Fruit fly (Drosophila melanogaster) whole organism, embryonic: ENCODE results near the gene RpS20.
A peak's percentile ranks its signal among the peaks of the same experiment; 100 is the strongest.

ENCODE experiments used
- Atf6 ChIP-seq: fragments of 200-800 bp; sonication (Bioruptor generic); IDR thresholded peaks from 2 replicates; pipeline ENCODE4 v1.3.6; 2022; ENCODE audit warnings: missing biosample characterization, missing genetic modification characterization
- Bteb2 ChIP-seq: fragments of 200-800 bp; sonication (Bioruptor generic); optimal IDR thresholded peaks from 2 replicates; lab custom pipeline; 2016; ENCODE audit warnings: missing biosample characterization, missing genetic modification characterization
- CG10267 ChIP-seq: fragments of 200-800 bp; sonication (Bioruptor generic); optimal IDR thresholded peaks from 2 replicates; lab custom pipeline; 2018; ENCODE audit warnings: missing biosample characterization, mild to moderate bottlenecking, missing genetic modification characterization, moderate library complexity
- CG10321 ChIP-seq: fragments of 200-800 bp; sonication (Bioruptor generic); IDR thresholded peaks from 2 replicates; pipeline ENCODE4 v1.3.6; 2022; ENCODE audit warnings: missing biosample characterization, missing genetic modification characterization
- CG10654 ChIP-seq: fragments of 200-800 bp; sonication (Bioruptor generic); optimal IDR thresholded peaks from 2 replicates; lab custom pipeline; 2016; ENCODE audit warnings: missing biosample characterization, missing genetic modification characterization
- CG12236 ChIP-seq: fragments of 200-800 bp; sonication (Bioruptor generic); optimal IDR thresholded peaks from 2 replicates; lab custom pipeline; 2016; ENCODE audit warnings: missing biosample characterization, missing genetic modification characterization
- CG12744 ChIP-seq: fragments of 200-800 bp; sonication (Bioruptor generic); optimal IDR thresholded peaks from 2 replicates; lab custom pipeline; 2016; ENCODE audit warnings: missing biosample characterization, missing genetic modification characterization
- CG12942 ChIP-seq: fragments of 200-800 bp; sonication (Bioruptor generic); optimal IDR thresholded peaks from 3 replicates; lab custom pipeline; 2016; ENCODE audit warnings: missing biosample characterization, missing genetic modification characterization
- CG13775 ChIP-seq: fragments of 200-800 bp; sonication (Bioruptor generic); optimal IDR thresholded peaks from 3 replicates; lab custom pipeline; 2017; ENCODE audit warnings: missing biosample characterization, mild to moderate bottlenecking, missing genetic modification characterization
- CG15514 ChIP-seq: fragments of 200-800 bp; sonication (Bioruptor generic); optimal IDR thresholded peaks from 3 replicates; lab custom pipeline; 2017; ENCODE audit warnings: missing biosample characterization, missing genetic modification characterization, mild to moderate bottlenecking, moderate library complexity, missing genetic modification reagents
- CG16779 ChIP-seq: fragments of 200-800 bp; sonication (Bioruptor generic); IDR thresholded peaks from 2 replicates; pipeline ENCODE4 v1.3.6; 2022; ENCODE audit warnings: missing biosample characterization, missing genetic modification characterization
- CG31388 ChIP-seq: fragments of 200-800 bp; sonication (Bioruptor generic); optimal IDR thresholded peaks from 2 replicates; lab custom pipeline; 2016; ENCODE audit warnings: missing biosample characterization, missing genetic modification characterization
- CG3163 ChIP-seq: fragments of 200-800 bp; sonication (Bioruptor generic); optimal IDR thresholded peaks from 3 replicates; lab custom pipeline; 2016; ENCODE audit warnings: missing biosample characterization, missing genetic modification characterization
- CG32532 ChIP-seq: fragments of 200-800 bp; sonication (Bioruptor generic); IDR thresholded peaks from 2 replicates; pipeline ENCODE4 v1.3.6; 2022; ENCODE audit warnings: missing biosample characterization, missing genetic modification characterization
- CG3838 ChIP-seq: fragments of 200-800 bp; sonication (Bioruptor generic); optimal IDR thresholded peaks from 3 replicates; lab custom pipeline; 2016; ENCODE audit warnings: missing biosample characterization, missing genetic modification characterization
- CG6683 ChIP-seq: fragments of 200-800 bp; sonication (Bioruptor generic); optimal IDR thresholded peaks from 2 replicates; lab custom pipeline; 2017; ENCODE audit warnings: missing biosample characterization, mild to moderate bottlenecking, missing genetic modification characterization, missing genetic modification reagents
- CG7745 ChIP-seq: fragments of 200-800 bp; sonication (Bioruptor generic); optimal IDR thresholded peaks from 2 replicates; lab custom pipeline; 2018; ENCODE audit warnings: missing biosample characterization, mild to moderate bottlenecking, missing genetic modification characterization, moderate library complexity
- CG7987 ChIP-seq: fragments of 200-800 bp; sonication (Bioruptor generic); optimal IDR thresholded peaks from 2 replicates; lab custom pipeline; 2018; ENCODE audit warnings: missing biosample characterization, mild to moderate bottlenecking, missing genetic modification characterization, moderate library complexity
- CG8290 ChIP-seq, 3 experiments: fragments of 200-800 bp; sonication (Bioruptor generic); optimal IDR thresholded peaks; 2 replicates each; lab custom pipeline; 2016 to 2019; ENCODE audit warnings: missing biosample characterization in 3 of 3, missing genetic modification characterization in 3 of 3, mild to moderate bottlenecking in 2 of 3, moderate library complexity in 1 of 3
- CG8388 ChIP-seq: fragments of 200-800 bp; sonication (Bioruptor generic); optimal IDR thresholded peaks from 2 replicates; lab custom pipeline; 2019; ENCODE audit warnings: missing biosample characterization, mild to moderate bottlenecking, missing genetic modification characterization, moderate library complexity
- CG9215 ChIP-seq: fragments of 200-800 bp; sonication (Bioruptor generic); IDR thresholded peaks from 2 replicates; pipeline ENCODE4 v1.3.6; 2022; ENCODE audit warnings: missing biosample characterization, missing genetic modification characterization
- CHES-1-like ChIP-seq: fragments of 200-800 bp; sonication (Bioruptor generic); optimal IDR thresholded peaks from 2 replicates; lab custom pipeline; 2016; ENCODE audit warnings: missing biosample characterization, missing genetic modification characterization
- E2f2 ChIP-seq: fragments of 200-800 bp; sonication (Bioruptor generic); IDR thresholded peaks from 2 replicates; pipeline ENCODE4 v1.3.6; 2022; ENCODE audit warnings: missing biosample characterization, missing genetic modification characterization
- Hr39 ChIP-seq: fragments of >200 bp; optimal IDR thresholded peaks from 2 replicates; lab custom pipeline; 2017
- Hr51 ChIP-seq, 2 experiments: fragments of 200-800 bp; sonication (Bioruptor generic); optimal IDR thresholded peaks; 2 replicates in 1 of 2; 3 replicates in 1 of 2; lab custom pipeline; 2016 to 2018; ENCODE audit warnings: missing biosample characterization in 2 of 2, missing genetic modification characterization in 2 of 2, mild to moderate bottlenecking in 1 of 2, moderate library complexity in 1 of 2
- Hsf ChIP-seq: fragments of 200-800 bp; sonication (Bioruptor generic); optimal IDR thresholded peaks from 3 replicates; lab custom pipeline; 2016; ENCODE audit warnings: missing biosample characterization, missing genetic modification characterization
- MBD-R2 ChIP-seq: fragments of 200-800 bp; sonication (Bioruptor generic); IDR thresholded peaks from 2 replicates; pipeline ENCODE4 v1.3.6; 2022; ENCODE audit warnings: missing biosample characterization, missing genetic modification characterization
- Optix ChIP-seq: fragments of 200-800 bp; sonication (Bioruptor generic); IDR thresholded peaks from 3 replicates; pipeline ENCODE4 v1.3.6; 2022; ENCODE audit warnings: missing biosample characterization, missing genetic modification characterization
- al ChIP-seq: fragments of 200-800 bp; sonication (Bioruptor generic); IDR thresholded peaks from 2 replicates; pipeline ENCODE4 v1.3.6; 2022; ENCODE audit warnings: missing biosample characterization, missing genetic modification characterization
- crp ChIP-seq, 2 experiments: fragments of 200-800 bp; sonication (Bioruptor generic); optimal IDR thresholded peaks; 2 replicates in 1 of 2; 3 replicates in 1 of 2; lab custom pipeline; 2017; ENCODE audit warnings: missing biosample characterization in 2 of 2, missing genetic modification characterization in 2 of 2, mild to moderate bottlenecking in 1 of 2, moderate library complexity in 1 of 2
- dan ChIP-seq: fragments of 200-800 bp; sonication (Bioruptor generic); IDR thresholded peaks from 2 replicates; pipeline ENCODE4 v1.3.6; 2022; ENCODE audit warnings: missing biosample characterization, missing genetic modification characterization
- dati ChIP-seq: fragments of 200-800 bp; sonication (Bioruptor generic); IDR thresholded peaks from 2 replicates; pipeline ENCODE4 v1.3.6; 2022; ENCODE audit warnings: missing biosample characterization, missing genetic modification characterization
- ewg ChIP-seq: fragments of 200-800 bp; sonication (Bioruptor generic); optimal IDR thresholded peaks from 3 replicates; lab custom pipeline; 2017; ENCODE audit warnings: mild to moderate bottlenecking, missing biosample characterization, missing genetic modification reagents, missing genetic modification characterization
- eyg ChIP-seq: fragments of 200-800 bp; sonication (Bioruptor generic); optimal IDR thresholded peaks from 3 replicates; lab custom pipeline; 2016; ENCODE audit warnings: missing biosample characterization, missing genetic modification characterization
- fd102C ChIP-seq: fragments of 200-800 bp; sonication (Bioruptor generic); optimal IDR thresholded peaks from 2 replicates; lab custom pipeline; 2018; ENCODE audit warnings: missing biosample characterization, mild to moderate bottlenecking, missing genetic modification characterization, moderate library complexity
- gcm2 ChIP-seq: fragments of 200-800 bp; sonication (Bioruptor generic); optimal IDR thresholded peaks from 2 replicates; lab custom pipeline; 2016; ENCODE audit warnings: missing biosample characterization, missing genetic modification characterization
- gem ChIP-seq: fragments of 200-800 bp; sonication (Bioruptor generic); optimal IDR thresholded peaks from 2 replicates; lab custom pipeline; 2019; ENCODE audit warnings: missing biosample characterization, mild to moderate bottlenecking, missing genetic modification characterization, moderate library complexity
- grn ChIP-seq: fragments of 200-800 bp; sonication (Bioruptor generic); optimal IDR thresholded peaks from 3 replicates; lab custom pipeline; 2017; ENCODE audit warnings: missing biosample characterization, missing genetic modification characterization
- gsb-n ChIP-seq: fragments of 200-800 bp; sonication (Bioruptor generic); optimal IDR thresholded peaks from 3 replicates; lab custom pipeline; 2018; ENCODE audit warnings: missing biosample characterization, mild to moderate bottlenecking, missing genetic modification characterization
- h ChIP-seq: fragments of >200 bp; optimal IDR thresholded peaks from 2 replicates; lab custom pipeline; 2017
- her ChIP-seq: fragments of 200-800 bp; sonication (Bioruptor generic); optimal IDR thresholded peaks from 2 replicates; lab custom pipeline; 2016; ENCODE audit warnings: missing biosample characterization, missing genetic modification characterization
- jumu ChIP-seq: fragments of 200-800 bp; sonication (Bioruptor generic); optimal IDR thresholded peaks from 3 replicates; lab custom pipeline; 2016; ENCODE audit warnings: missing biosample characterization, missing genetic modification characterization
- lmd ChIP-seq: fragments of 200-800 bp; sonication (Bioruptor generic); IDR thresholded peaks from 2 replicates; pipeline ENCODE4 v1.3.6; 2022; ENCODE audit warnings: missing biosample characterization, missing genetic modification characterization
- lola ChIP-seq, 3 experiments: fragments of >200 bp in 2 of 3; fragments of 200-800 bp in 1 of 3; sonication (Bioruptor generic) in 1 of 3; optimal IDR thresholded peaks; 2 replicates each; lab custom pipeline; 2017 to 2019; ENCODE audit warnings: missing biosample characterization in 3 of 3, missing genetic modification characterization in 3 of 3, mild to moderate bottlenecking in 1 of 3, moderate library complexity in 1 of 3
- nau ChIP-seq: fragments of 200-800 bp; sonication (Bioruptor generic); optimal IDR thresholded peaks from 3 replicates; lab custom pipeline; 2017; ENCODE audit warnings: missing biosample characterization, mild to moderate bottlenecking, missing genetic modification characterization, missing genetic modification reagents
- pzg ChIP-seq: fragments of 200-800 bp; sonication (Bioruptor generic); optimal IDR thresholded peaks from 3 replicates; lab custom pipeline; 2018; ENCODE audit warnings: missing biosample characterization, mild to moderate bottlenecking, missing genetic modification characterization, moderate library complexity
- ttk ChIP-seq: fragments of 200-800 bp; sonication (Bioruptor generic); IDR thresholded peaks from 2 replicates; pipeline ENCODE4 v2.1.2; 2022; ENCODE audit warnings: missing biosample characterization, missing genetic modification characterization
- twi ChIP-seq: fragments of 200-800 bp; optimal IDR thresholded peaks from 2 replicates; lab custom pipeline; 2019; ENCODE audit warnings: missing biosample characterization, mild to moderate bottlenecking, missing genetic modification characterization, moderate library complexity
- unc-4 ChIP-seq: fragments of 200-800 bp; sonication (Bioruptor generic); IDR thresholded peaks from 2 replicates; pipeline ENCODE4 v1.3.6; 2022; ENCODE audit warnings: missing biosample characterization, missing genetic modification characterization; ENCODE audit not compliant: partially characterized antibody
- yki ChIP-seq: fragments of >200 bp; optimal IDR thresholded peaks from 3 replicates; lab custom pipeline; 2018

The RpS20 gene

DNA sequence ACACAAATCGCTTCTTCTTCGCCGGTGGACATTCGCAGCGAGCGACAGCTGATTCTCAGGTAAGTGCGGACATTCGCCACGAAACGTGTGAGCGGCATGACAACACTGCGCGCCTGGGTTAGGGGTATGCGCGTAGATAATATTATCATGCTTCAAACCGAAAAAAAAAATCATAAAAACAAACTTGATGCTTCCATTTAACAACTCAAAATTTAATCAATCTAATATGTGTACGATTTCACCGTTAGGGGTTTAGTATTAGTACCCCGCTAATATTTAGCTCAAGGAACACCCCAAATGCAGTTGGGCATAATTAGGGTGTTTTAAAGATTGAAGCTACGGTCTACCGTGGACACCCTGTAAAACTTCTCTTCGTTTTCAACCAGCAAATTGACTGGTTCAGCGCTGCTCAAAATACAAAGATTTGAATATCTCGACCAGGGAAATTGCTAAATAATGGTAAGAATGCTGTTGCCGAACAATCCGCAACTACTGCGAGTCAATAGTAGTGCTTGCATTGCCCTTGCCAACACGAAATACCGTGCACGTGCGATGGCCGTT is at the start of gene RpS20, which contains the start of gene CG17271 (continued):
- peak; percentile 88 for TF ChIP-seq Atf6 (GFP tag; lab: Robert Waterston, UW)
- TF ChIP-seq dati (GFP tag; lab: Robert Waterston, UW) = peak; percentile 70
- TF ChIP-seq CG10321 = peak; percentile 42; the same call in 1 of the 2 replicates
- peak; percentile 73 for TF ChIP-seq E2f2 (GFP tag; lab: Robert Waterston, UW)
- peak; percentile 76 for TF ChIP-seq CG6683
- peak; percentile 86 for TF ChIP-seq CG3163
- TF ChIP-seq al (GFP tag; lab: Robert Waterston, UW) = peak; percentile 89
- peak; percentile 82 for TF ChIP-seq nau (GFP tag; lab: Kevin White, UChicago)
- TF ChIP-seq CG16779 (GFP tag; lab: Robert Waterston, UW) = peak; percentile 74; the same call in 1 of the 2 replicates
- TF ChIP-seq her (GFP tag; lab: Kevin White, UChicago) = peak; percentile 92
- peak; percentile 94 for TF ChIP-seq CG15514
- peak; percentile 93 for TF ChIP-seq MBD-R2 (GFP tag; lab: Robert Waterston, UW)
- TF ChIP-seq CG9215 (GFP tag; lab: Robert Waterston, UW) = peak; percentile 89
- peak; percentile 94 for TF ChIP-seq gem (tag; lab: Kevin White, UChicago)
- 0 out of 2 replicates have a peak, but pooled peaks have one; percentile 16 for TF ChIP-seq unc-4 (GFP tag; lab: Robert Waterston, UW)
- peak; percentile 88 for TF ChIP-seq CG10267 (tag; lab: Kevin White, UChicago)
- peak; percentile 94 for TF ChIP-seq CG10654 (GFP tag; lab: Kevin White, UChicago)
- TF ChIP-seq yki (lab: Kevin White, UChicago) = peak; percentile 85
- no peak for TF ChIP-seq CG7745 (tag; lab: Kevin White, UChicago)
- TF ChIP-seq CG32532 = peak; percentile 94
- peak; percentile 85; the same call in 2 of the 3 replicates for TF ChIP-seq Optix
- TF ChIP-seq fd102C (GFP tag; lab: Kevin White, UChicago) = peak; percentile 73
- peak; percentile 94 for TF ChIP-seq CG12942 (GFP tag; lab: Kevin White, UChicago)
- TF ChIP-seq crp (GFP tag; optimal IDR thresholded peaks at IDR 0.05; lab: Kevin White, UChicago) = peak; percentile 34 to 87
- no peak for TF ChIP-seq Hr39
- peak; percentile 85 for TF ChIP-seq gsb-n (tag; lab: Kevin White, UChicago)
- peak; percentile 96 for TF ChIP-seq jumu (GFP tag; lab: Kevin White, UChicago)
- TF ChIP-seq grn (GFP tag; lab: Kevin White, UChicago) = peak; percentile 72
- peak; percentile 94 for TF ChIP-seq CG13775 (GFP tag; lab: Kevin White, UChicago)
- TF ChIP-seq Hsf (GFP tag; lab: Kevin White, UChicago) = peak; percentile 95
- peak; percentile 78 for TF ChIP-seq CG31388
- no peak for TF ChIP-seq h (lab: Kevin White, UChicago)
- TF ChIP-seq CG12744 = peak; percentile 88
- TF ChIP-seq CG8388 (GFP tag; lab: Kevin White, UChicago) = peak; percentile 87
- TF ChIP-seq CG8290 (GFP tag; optimal IDR thresholded peaks at IDR 0.05; lab: Kevin White, UChicago) = peak; percentile 93
- peak; percentile 71 to 75 for TF ChIP-seq CG8290 (tag; optimal IDR thresholded peaks at IDR 0.05; lab: Kevin White, UChicago)
- TF ChIP-seq lmd (GFP tag; lab: Robert Waterston, UW) = peak; percentile 89
- peak; percentile 97 for TF ChIP-seq CHES-1-like (GFP tag; lab: Kevin White, UChicago)
- peak in 1 of 3 experiments; percentile 89 for TF ChIP-seq lola (GFP tag; optimal IDR thresholded peaks at IDR 0.05; lab: Kevin White, UChicago)
- TF ChIP-seq Bteb2 = peak; percentile 92
- peak; percentile 97 for TF ChIP-seq pzg (GFP tag; lab: Kevin White, UChicago)
- TF ChIP-seq ewg (GFP tag; lab: Kevin White, UChicago) = peak; percentile 89
- peak; percentile 93 for TF ChIP-seq eyg
- TF ChIP-seq Hr51 (GFP tag; optimal IDR thresholded peaks at IDR 0.05; lab: Kevin White, UChicago) = peak; percentile 85 to 92
- peak; percentile 76 for TF ChIP-seq CG7987 (GFP tag; lab: Kevin White, UChicago)
- peak; percentile 72 for TF ChIP-seq CG12236 (GFP tag; lab: Kevin White, UChicago)
- TF ChIP-seq gcm2 (GFP tag; lab: Kevin White, UChicago) = peak; percentile 88
- no peak; the same call in 1 of the 2 replicates for TF ChIP-seq dan (GFP tag; lab: Robert Waterston, UW)
- TF ChIP-seq CG3838 (GFP tag; lab: Kevin White, UChicago) = peak; percentile 56
- peak; percentile 89 for TF ChIP-seq ttk (GFP tag; lab: Robert Waterston, UW)
- peak; percentile 78 for TF ChIP-seq twi (tag; lab: Kevin White, UChicago)
